Fruit fly (Drosophila melanogaster): ENCODE results near the gene CG31752.
A peak's percentile ranks its signal among the peaks of the same experiment; 100 is the strongest.

dm6 chr2L:18839143-18839872 lies 1.8 kb downstream of the CG31752 start, which contains the start of gene CG10600:
- TF ChIP-seq CG12605 (GFP tag; IDR thresholded peaks at IDR 0.05): no peak
- TF ChIP-seq CG9948 (tag; optimal IDR thresholded peaks at IDR 0.05): peak; percentile 10
- TF ChIP-seq CG15710 (tag; optimal IDR thresholded peaks at IDR 0.05): peak; percentile 33
- peak; percentile 29 for TF ChIP-seq CG17806 (tag; optimal IDR thresholded peaks at IDR 0.05)
- peak; percentile 56 for TF ChIP-seq CG32121 (GFP tag; IDR thresholded peaks at IDR 0.05)
- TF ChIP-seq rn (GFP tag; IDR thresholded peaks at IDR 0.05): no peak
- peak; percentile 11 for TF ChIP-seq CG34367 (tag; optimal IDR thresholded peaks at IDR 0.05)
- TF ChIP-seq Pif1A (GFP tag; optimal IDR thresholded peaks at IDR 0.05): no peak
- TF ChIP-seq CG13204 (GFP tag; optimal IDR thresholded peaks at IDR 0.05): no peak

Measured in whole organism, pupa.